Worm (Caenorhabditis elegans) whole organism, mixed stage, embryonic: ENCODE results near the gene bpl-1.

Source experiments
- M03D4.4 ChIP-seq: sonication (generic microtip); optimal IDR thresholded peaks from 2 replicates; lab custom pipeline; 2017; ENCODE audit warnings: mild to moderate bottlenecking, missing genetic modification characterization, missing compliant biosample characterization
- bed-3 ChIP-seq: fragments of 200-800 bp; sonication (Bioruptor generic); optimal IDR thresholded peaks from 3 replicates; lab custom pipeline; 2018; ENCODE audit warnings: mild to moderate bottlenecking, missing genetic modification characterization, moderate library complexity, missing compliant biosample characterization
- blmp-1 ChIP-seq: fragments of 150-350 bp; optimal IDR thresholded peaks from 2 replicates; lab custom pipeline; 2014; ENCODE audit warnings: missing biosample characterization, missing genetic modification characterization
- ceh-39 ChIP-seq: fragments of 150-350 bp; optimal IDR thresholded peaks from 2 replicates; lab custom pipeline; 2014; ENCODE audit warnings: missing biosample characterization, missing genetic modification characterization
- ceh-43 ChIP-seq: fragments of 200-800 bp; sonication (Bioruptor generic); optimal IDR thresholded peaks from 2 replicates; lab custom pipeline; 2018; ENCODE audit warnings: mild to moderate bottlenecking, missing genetic modification characterization, moderate library complexity, missing compliant biosample characterization
- ceh-83 ChIP-seq: fragments of 200-800 bp; sonication (Bioruptor generic); optimal IDR thresholded peaks from 2 replicates; lab custom pipeline; 2018; ENCODE audit warnings: mild to moderate bottlenecking, missing genetic modification characterization, missing compliant biosample characterization
- ces-1 ChIP-seq: fragments of 150-350 bp; optimal IDR thresholded peaks from 2 replicates; lab custom pipeline; 2014; ENCODE audit warnings: missing biosample characterization, missing genetic modification reagents, missing genetic modification characterization
- cnd-1 ChIP-seq: fragments of 200-800 bp; sonication (Bioruptor generic); optimal IDR thresholded peaks from 2 replicates; lab custom pipeline; 2018; ENCODE audit warnings: mild to moderate bottlenecking, missing genetic modification characterization, missing compliant biosample characterization
- elt-1 ChIP-seq: sonication (generic microtip); optimal IDR thresholded peaks from 2 replicates; lab custom pipeline; 2017; ENCODE audit warnings: missing genetic modification characterization, mild to moderate bottlenecking, missing compliant biosample characterization, antibody characterized with exemption, moderate library complexity, borderline replicate concordance; ENCODE audit not compliant: insufficient read depth
- elt-3 ChIP-seq: fragments of 150-350 bp; optimal IDR thresholded peaks from 2 replicates; lab custom pipeline; 2014; ENCODE audit warnings: missing biosample characterization, missing genetic modification characterization
- flh-1 ChIP-seq: fragments of 200-800 bp; sonication (Bioruptor generic); optimal IDR thresholded peaks from 2 replicates; lab custom pipeline; 2018; ENCODE audit warnings: mild to moderate bottlenecking, missing genetic modification characterization, moderate library complexity, missing compliant biosample characterization
- ham-2 ChIP-seq: fragments of 200-800 bp; sonication (Bioruptor generic); optimal IDR thresholded peaks from 2 replicates; lab custom pipeline; 2018; ENCODE audit warnings: mild to moderate bottlenecking, missing genetic modification characterization, missing compliant biosample characterization
- hlh-1 ChIP-seq: fragments of 150-350 bp; optimal IDR thresholded peaks from 2 replicates; lab custom pipeline; 2014; ENCODE audit warnings: missing biosample characterization, missing genetic modification reagents, missing genetic modification characterization
- lin-13 ChIP-seq: fragments of 150-350 bp; optimal IDR thresholded peaks from 2 replicates; lab custom pipeline; 2014; ENCODE audit warnings: missing biosample characterization, missing genetic modification characterization
- lin-32 ChIP-seq: fragments of 200-800 bp; sonication (Bioruptor generic); optimal IDR thresholded peaks from 2 replicates; lab custom pipeline; 2018; ENCODE audit warnings: mild to moderate bottlenecking, missing genetic modification characterization, missing compliant biosample characterization
- mep-1 ChIP-seq: fragments of 150-350 bp; optimal IDR thresholded peaks from 2 replicates; lab custom pipeline; 2017; ENCODE audit warnings: missing biosample characterization, missing genetic modification reagents, missing genetic modification characterization, inconsistent platforms
- mls-2 ChIP-seq: sonication (generic microtip); optimal IDR thresholded peaks from 2 replicates; lab custom pipeline; 2016; ENCODE audit warnings: mild to moderate bottlenecking, missing genetic modification characterization, moderate library complexity, missing compliant biosample characterization
- nhr-12 ChIP-seq: fragments of 150-350 bp; optimal IDR thresholded peaks from 2 replicates; lab custom pipeline; 2014; ENCODE audit warnings: missing biosample characterization, missing genetic modification characterization
- nhr-237 ChIP-seq: fragments of 150-350 bp; optimal IDR thresholded peaks from 2 replicates; lab custom pipeline; 2014; ENCODE audit warnings: missing biosample characterization, missing genetic modification characterization
- nhr-28 ChIP-seq: fragments of 150-350 bp; optimal IDR thresholded peaks from 2 replicates; lab custom pipeline; 2014; ENCODE audit warnings: missing biosample characterization, missing genetic modification characterization
- nhr-76 ChIP-seq: sonication (generic microtip); optimal IDR thresholded peaks from 2 replicates; lab custom pipeline; 2017; ENCODE audit warnings: missing biosample characterization, missing genetic modification characterization
- pha-4 ChIP-seq: fragments of 150-350 bp; optimal IDR thresholded peaks from 2 replicates; lab custom pipeline; 2018; ENCODE audit warnings: missing biosample characterization, missing genetic modification reagents, missing genetic modification characterization
- sem-2 ChIP-seq: fragments of 200-800 bp; sonication (Bioruptor generic); optimal IDR thresholded peaks from 2 replicates; lab custom pipeline; 2018; ENCODE audit warnings: mild to moderate bottlenecking, missing genetic modification characterization, missing compliant biosample characterization
- snpc-4 ChIP-seq: fragments of 150-350 bp; optimal IDR thresholded peaks from 2 replicates; lab custom pipeline; 2014; ENCODE audit warnings: missing biosample characterization, missing genetic modification characterization
- sptf-1 ChIP-seq: sonication (generic microtip); optimal IDR thresholded peaks from 2 replicates; lab custom pipeline; 2017; ENCODE audit warnings: mild to moderate bottlenecking, missing genetic modification characterization, moderate library complexity, missing compliant biosample characterization
- tbx-8 ChIP-seq: fragments of 200-800 bp; sonication (Bioruptor generic); optimal IDR thresholded peaks from 2 replicates; lab custom pipeline; 2018; ENCODE audit warnings: mild to moderate bottlenecking, missing genetic modification characterization, moderate library complexity, missing compliant biosample characterization
- unc-120 ChIP-seq: sonication (generic microtip); optimal IDR thresholded peaks from 2 replicates; lab custom pipeline; 2017; ENCODE audit warnings: missing genetic modification characterization, missing compliant biosample characterization; ENCODE audit not compliant: poor library complexity, severe bottlenecking
- unc-39 ChIP-seq: fragments of 150-350 bp; optimal IDR thresholded peaks from 2 replicates; lab custom pipeline; 2014; ENCODE audit warnings: missing biosample characterization, missing genetic modification characterization
- unc-62 ChIP-seq: fragments of 150-350 bp; optimal IDR thresholded peaks from 2 replicates; lab custom pipeline; 2014; ENCODE audit warnings: missing biosample characterization, missing genetic modification reagents, missing genetic modification characterization
- zip-8 ChIP-seq: fragments of 150-350 bp; optimal IDR thresholded peaks from 2 replicates; lab custom pipeline; 2014; ENCODE audit warnings: missing biosample characterization, missing genetic modification characterization
- ztf-11 ChIP-seq: fragments of 150-350 bp; optimal IDR thresholded peaks from 2 replicates; lab custom pipeline; 2014; ENCODE audit warnings: missing biosample characterization, missing genetic modification characterization

Gene bpl-1

DNA sequence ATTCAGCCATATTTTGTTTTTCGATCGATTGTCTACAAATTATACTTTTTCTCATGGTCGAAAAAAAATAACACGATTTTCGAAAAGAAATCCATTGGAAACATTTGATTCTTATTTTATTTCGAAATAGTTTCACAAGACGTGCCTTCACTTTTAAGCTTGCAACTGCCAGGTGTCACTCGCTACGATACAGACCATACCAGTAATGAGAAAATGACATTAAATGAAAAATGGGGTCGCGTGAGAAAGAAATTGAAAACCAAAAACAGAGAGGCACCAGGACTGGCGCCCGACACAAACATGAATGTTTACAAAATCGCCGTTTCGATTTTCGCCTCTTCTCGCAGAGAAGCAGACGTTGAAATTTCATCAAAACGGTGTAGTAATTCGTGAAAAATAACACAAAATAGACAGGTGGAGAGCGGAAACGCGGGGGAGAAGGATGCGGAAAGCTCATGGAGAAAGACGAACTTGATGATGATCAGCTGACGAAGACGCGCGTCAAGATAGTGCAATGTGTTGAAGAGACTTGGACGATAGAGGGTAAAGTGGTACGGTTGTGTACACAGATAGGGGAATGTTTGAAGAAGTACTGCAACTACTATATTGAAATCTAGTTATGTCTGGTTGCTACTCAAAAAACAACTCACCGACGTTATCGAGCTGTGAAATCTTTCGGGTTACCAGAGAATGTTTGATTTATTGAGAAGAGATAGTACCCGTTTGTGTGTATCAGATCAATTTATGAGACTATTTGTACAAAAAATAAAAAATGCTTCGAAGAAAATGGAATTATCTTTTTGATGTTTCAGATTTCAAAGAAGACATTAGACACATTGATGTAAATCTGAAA, 37.7 kb upstream of the bpl-1 start:
- no peak for TF ChIP-seq lin-13 (tag; lab: Kevin White, UChicago)
- TF ChIP-seq pha-4, result no peak
- TF ChIP-seq snpc-4 (tag; lab: Kevin White, UChicago), result no peak
- TF ChIP-seq bed-3 (GFP tag; lab: Kevin White, UChicago), result no peak
- peak; percentile 24 for TF ChIP-seq unc-120 (tag; lab: Kevin White, UChicago)
- TF ChIP-seq cnd-1 (tag; lab: Kevin White, UChicago), result no peak
- TF ChIP-seq unc-62 (GFP tag; lab: Kevin White, UChicago), result no peak
- no peak for TF ChIP-seq mep-1 (tag; lab: Kevin White, UChicago)
- no peak for TF ChIP-seq tbx-8 (GFP tag; lab: Kevin White, UChicago)
- no peak for TF ChIP-seq blmp-1
- no peak for TF ChIP-seq nhr-12 (tag; lab: Kevin White, UChicago)
- no peak for TF ChIP-seq flh-1
- no peak for TF ChIP-seq sem-2
- TF ChIP-seq sptf-1 (tag; lab: Kevin White, UChicago), result no peak
- no peak for TF ChIP-seq ztf-11 (tag; lab: Kevin White, UChicago)
- TF ChIP-seq unc-39 (tag; lab: Kevin White, UChicago), result no peak
- peak; percentile 4 for TF ChIP-seq hlh-1 (tag; lab: Kevin White, UChicago)
- no peak for TF ChIP-seq ham-2 (GFP tag; lab: Kevin White, UChicago)

DNA sequence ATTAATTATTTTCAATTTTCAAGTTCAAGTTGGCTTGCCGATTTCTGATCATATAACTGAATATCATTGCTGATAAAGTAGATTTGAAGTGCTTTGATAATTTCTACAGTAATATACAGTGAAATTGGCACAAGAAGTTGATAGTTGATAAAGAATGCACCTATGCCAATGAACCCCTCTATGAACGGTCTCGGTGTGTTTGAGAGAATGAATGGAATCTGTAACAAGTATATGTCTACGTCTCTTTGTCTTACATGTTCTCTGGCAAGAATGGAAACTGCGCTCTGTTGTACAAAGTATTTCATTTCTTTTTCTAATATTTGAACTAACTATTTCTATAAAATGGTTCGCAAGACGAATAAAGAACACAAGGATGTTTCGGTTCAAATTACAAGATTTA, 32.3 kb upstream of the bpl-1 start, which contains the start of gene T24H7.8:
Gene T24H7.8 (plus strand): TSS at position 301 of the 400 bp plus-strand sequence.
- TF ChIP-seq nhr-237 (tag; lab: Kevin White, UChicago) (no peak), ces-1 (no peak), unc-62 (GFP tag; lab: Kevin White, UChicago) (no peak), tbx-8 (GFP tag; lab: Kevin White, UChicago) (no peak), cnd-1 (tag; lab: Kevin White, UChicago) (no peak), ceh-83 (GFP tag; lab: Kevin White, UChicago) (no peak), flh-1 (no peak)

DNA sequence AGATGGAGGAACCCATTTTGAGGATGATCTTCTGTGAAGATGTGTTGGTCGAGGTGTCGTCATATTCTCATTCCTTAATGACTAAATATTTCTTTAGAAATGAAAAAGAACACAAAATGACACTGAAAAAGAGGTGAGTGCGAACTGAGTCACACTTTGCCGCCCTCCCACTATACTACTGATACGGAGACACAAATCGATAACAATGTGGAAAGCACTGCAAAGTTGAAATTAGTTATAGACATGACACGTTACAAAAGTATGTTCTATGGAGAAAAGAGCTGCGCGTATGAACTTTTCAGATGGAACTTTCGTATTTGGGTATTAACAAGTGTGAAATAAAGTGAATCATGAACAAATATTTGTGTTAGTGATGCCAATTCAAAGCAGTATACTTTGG, 29.8 kb upstream of the bpl-1 start, which contains the start of gene tat-4:
Gene tat-4 (minus strand): TSS at position 117 of the 400 bp plus-strand sequence.
- TF ChIP-seq hlh-1 (tag; lab: Kevin White, UChicago) (no peak), zip-8 (no peak), pha-4 (no peak), lin-13 (tag; lab: Kevin White, UChicago) (no peak), nhr-237 (tag; lab: Kevin White, UChicago) (no peak), unc-62 (GFP tag; lab: Kevin White, UChicago) (no peak), ceh-83 (GFP tag; lab: Kevin White, UChicago) (no peak), lin-32 (GFP tag; lab: Kevin White, UChicago) (no peak), nhr-12 (tag; lab: Kevin White, UChicago) (no peak), M03D4.4 (tag; lab: Kevin White, UChicago) (no peak), flh-1 (no peak), ceh-43 (GFP tag; lab: Kevin White, UChicago) (no peak), nhr-28 (tag; lab: Kevin White, UChicago) (no peak), elt-1 (tag; lab: Kevin White, UChicago) (no peak), sem-2 (no peak), mls-2 (tag; lab: Kevin White, UChicago) (no peak), elt-3 (no peak), bed-3 (GFP tag; lab: Kevin White, UChicago) (no peak), ces-1 (no peak)
- TF ChIP-seq, all 35 proteins: peak for 0

DNA sequence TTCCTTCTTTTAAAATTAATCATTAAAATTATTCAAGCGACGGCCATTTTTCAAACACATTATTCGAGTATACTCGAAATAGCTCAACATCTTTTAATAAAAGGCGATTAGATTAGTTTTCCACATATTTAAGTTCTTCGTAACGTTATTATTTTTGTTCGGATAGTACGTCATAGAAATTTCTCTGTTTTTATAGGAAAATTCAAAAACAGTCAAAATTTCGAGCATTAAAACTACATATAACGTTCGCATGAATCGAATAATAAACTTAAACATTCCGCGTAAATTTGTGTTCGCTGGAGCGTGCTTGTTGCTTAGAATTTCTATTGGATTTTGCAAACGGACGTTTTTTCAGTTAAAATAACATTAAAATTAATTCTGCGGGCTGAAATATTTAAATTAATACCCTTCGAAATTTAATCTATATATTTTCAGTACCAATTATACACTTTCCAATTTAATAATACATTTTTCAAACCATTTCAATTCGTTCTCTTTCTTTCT, 28.8 kb upstream of the bpl-1 start, which contains the start of gene blos-4:
Gene blos-4 (plus strand): TSS at position 51 of the 504 bp plus-strand sequence.
- TF ChIP-seq blmp-1 (no peak), unc-120 (tag; lab: Kevin White, UChicago) (no peak), flh-1 (no peak), ztf-11 (tag; lab: Kevin White, UChicago) (no peak), unc-39 (tag; lab: Kevin White, UChicago) (no peak), ham-2 (GFP tag; lab: Kevin White, UChicago) (no peak), ceh-39 (no peak), ces-1 (no peak), ceh-43 (GFP tag; lab: Kevin White, UChicago) (no peak), mep-1 (tag; lab: Kevin White, UChicago) (no peak), sptf-1 (tag; lab: Kevin White, UChicago) (no peak), nhr-76 (no peak)
